Fruit fly (Drosophila melanogaster): ENCODE measurements around the gene CG18809.

The CG18809 gene

dm6 chrX:19764824-19765489 lies 20.8 kb upstream of the CG18809 start, which contains the start of gene CG12702 (continued):
- TF ChIP-seq z (GFP tag; IDR thresholded peaks at IDR 0.05) (no peak), slou (GFP tag; optimal IDR thresholded peaks at IDR 0.05) (no peak), CG14014 (GFP tag; IDR thresholded peaks at IDR 0.05) (no peak), sima (GFP tag; optimal IDR thresholded peaks at IDR 0.05) (no peak), CG33213 (GFP tag; optimal IDR thresholded peaks at IDR 0.05) (no peak), CG6854 (GFP tag; optimal IDR thresholded peaks at IDR 0.05) (no peak), CG10366 (GFP tag; IDR thresholded peaks at IDR 0.05) (no peak), CG7928 (GFP tag; optimal IDR thresholded peaks at IDR 0.05) (no peak), CG8388 (GFP tag; optimal IDR thresholded peaks at IDR 0.05) (no peak), prd (optimal IDR thresholded peaks at IDR 0.05) (no peak), prd (GFP tag; IDR thresholded peaks at IDR 0.05) (peak; percentile 44; the same call in 2 of the 3 replicates), aop (GFP tag; IDR thresholded peaks at IDR 0.05) (no peak), Chrac-16 (GFP tag; optimal IDR thresholded peaks at IDR 0.05) (peak; percentile 2), CG9727 (GFP tag; optimal IDR thresholded peaks at IDR 0.05) (peak; percentile 35), CG2116 (GFP tag; optimal IDR thresholded peaks at IDR 0.05) (no peak), Myb (GFP tag; optimal IDR thresholded peaks at IDR 0.05) (no peak), klu (GFP tag; IDR thresholded peaks at IDR 0.05) (no peak), pan (optimal IDR thresholded peaks at IDR 0.05) (no peak), pan (GFP tag; optimal IDR thresholded peaks at IDR 0.05 in 1 of 2, IDR thresholded peaks at IDR 0.05 in 1 of 2) (no peak), zen (tag; optimal IDR thresholded peaks at IDR 0.05) (peak; percentile 72), pita (GFP tag; optimal IDR thresholded peaks at IDR 0.05) (no peak), bab2 (GFP tag; optimal IDR thresholded peaks at IDR 0.05) (no peak), CG9797 (GFP tag; optimal IDR thresholded peaks at IDR 0.05) (no peak), Lhr (GFP tag; optimal IDR thresholded peaks at IDR 0.05) (no peak), PHDP (tag; optimal IDR thresholded peaks at IDR 0.05) (no peak), CG10979 (tag; optimal IDR thresholded peaks at IDR 0.05) (peak; percentile 14), CG17359 (tag; optimal IDR thresholded peaks at IDR 0.05) (no peak), CG12659 (GFP tag; optimal IDR thresholded peaks at IDR 0.05) (no peak), Camta (GFP tag; optimal IDR thresholded peaks at IDR 0.05) (no peak), gsb-n (tag; optimal IDR thresholded peaks at IDR 0.05) (peak; percentile 19), CG11560 (tag; IDR thresholded peaks at IDR 0.05) (no peak), tx (GFP tag; optimal IDR thresholded peaks at IDR 0.05) (no peak), row (GFP tag; IDR thresholded peaks at IDR 0.05) (0 out of 3 replicates have a peak, but pooled peaks have one; percentile 8), CG6654 (GFP tag; optimal IDR thresholded peaks at IDR 0.05) (no peak), br (optimal IDR thresholded peaks at IDR 0.05) (no peak), NK7.1 (GFP tag; optimal IDR thresholded peaks at IDR 0.05) (no peak), Eip74EF (GFP tag; optimal IDR thresholded peaks at IDR 0.05) (no peak), CG1602 (GFP tag; optimal IDR thresholded peaks at IDR 0.05) (no peak), HLH3B (GFP tag; IDR thresholded peaks at IDR 0.05) (no peak), sens (GFP tag) (no peak), CG10267 (tag; optimal IDR thresholded peaks at IDR 0.05) (peak; percentile 5), twi (tag; optimal IDR thresholded peaks at IDR 0.05) (peak; percentile 75), CG18619 (GFP tag; optimal IDR thresholded peaks at IDR 0.05) (no peak), CG11085 (GFP tag; IDR thresholded peaks at IDR 0.05) (no peak), zf30C (GFP tag; optimal IDR thresholded peaks at IDR 0.05) (peak; percentile 92), CG4404 (GFP tag; IDR thresholded peaks at IDR 0.05) (0 out of 2 replicates have a peak, but pooled peaks have one; percentile 32), CG8924 (tag; optimal IDR thresholded peaks at IDR 0.05) (peak; percentile 18), eyg (GFP tag; optimal IDR thresholded peaks at IDR 0.05) (no peak), CG33557 (GFP tag; optimal IDR thresholded peaks at IDR 0.05) (peak; percentile 13), dmrt11E (tag; optimal IDR thresholded peaks at IDR 0.05) (peak; percentile 68), CG17612 (GFP tag; IDR thresholded peaks at IDR 0.05) (no peak), Hsf (GFP tag; optimal IDR thresholded peaks at IDR 0.05) (no peak)

All from whole organism, embryonic.